Worm (Caenorhabditis elegans) whole organism, L1 larva: ENCODE measurements around the gene F40F8.3.

Experiments
- C16A3.4 ChIP-seq: fragments of 150-350 bp; optimal IDR thresholded peaks from 2 replicates; lab custom pipeline; 2014; ENCODE audit warnings: missing biosample characterization, missing genetic modification characterization
- aly-2 ChIP-seq: fragments of 150-350 bp; optimal IDR thresholded peaks from 2 replicates; lab custom pipeline; 2014; ENCODE audit warnings: missing biosample characterization, missing genetic modification characterization
- ama-1 ChIP-seq: fragments of 150-350 bp; optimal IDR thresholded peaks from 2 replicates; lab custom pipeline; 2014
- ces-1 ChIP-seq: fragments of 150-350 bp; optimal IDR thresholded peaks from 2 replicates; lab custom pipeline; 2014; ENCODE audit warnings: missing biosample characterization, missing genetic modification reagents, missing genetic modification characterization
- efl-1 ChIP-seq, 4 experiments: fragments of 150-350 bp; optimal IDR thresholded peaks in 3 of 4; peaks in 1 of 4; 1 replicate in 1 of 4; 2 replicates in 3 of 4; lab custom pipeline; 2014; ENCODE audit warnings: missing biosample characterization in 2 of 4, missing genetic modification characterization in 2 of 4, missing genetic modification reagents in 2 of 4
- efl-3 ChIP-seq: fragments of 200-800 bp; sonication (Bioruptor generic); optimal IDR thresholded peaks from 2 replicates; lab custom pipeline; 2018; ENCODE audit warnings: mild to moderate bottlenecking, missing genetic modification characterization, missing compliant biosample characterization
- egl-27 ChIP-seq, 2 experiments: fragments of 150-350 bp in 1 of 2; sonication (generic microtip); optimal IDR thresholded peaks; 3 replicates each; lab custom pipeline; 2017 to 2018; ENCODE audit warnings: missing biosample characterization in 2 of 2, missing genetic modification characterization in 2 of 2, missing genetic modification reagents in 2 of 2
- fkh-10 ChIP-seq: sonication (generic microtip); optimal IDR thresholded peaks from 2 replicates; lab custom pipeline; 2017; ENCODE audit warnings: missing biosample characterization, missing genetic modification reagents, missing genetic modification characterization
- fkh-4 ChIP-seq: sonication (generic microtip); optimal IDR thresholded peaks from 2 replicates; lab custom pipeline; 2016; ENCODE audit warnings: missing compliant biosample characterization, missing genetic modification characterization, borderline replicate concordance
- hlh-4 ChIP-seq: sonication (generic microtip); optimal IDR thresholded peaks from 2 replicates; lab custom pipeline; 2016; ENCODE audit warnings: mild to moderate bottlenecking, missing genetic modification characterization, missing compliant biosample characterization
- irx-1 ChIP-seq: sonication (generic microtip); optimal IDR thresholded peaks from 2 replicates; lab custom pipeline; 2016; ENCODE audit warnings: missing genetic modification characterization, missing compliant biosample characterization
- lin-13 ChIP-seq: fragments of 150-350 bp; optimal IDR thresholded peaks from 2 replicates; lab custom pipeline; 2014; ENCODE audit warnings: missing biosample characterization, missing genetic modification reagents, missing genetic modification characterization
- lin-14 ChIP-seq: fragments of 200-800 bp; sonication (Bioruptor generic); optimal IDR thresholded peaks from 2 replicates; lab custom pipeline; 2018; ENCODE audit warnings: mild to moderate bottlenecking, missing genetic modification characterization, moderate library complexity, missing compliant biosample characterization
- lin-15B ChIP-seq: fragments of 150-350 bp; sonication (generic microtip); optimal IDR thresholded peaks from 3 replicates; lab custom pipeline; 2014; ENCODE audit warnings: missing biosample characterization, missing genetic modification characterization
- lin-35 ChIP-seq, 2 experiments: fragments of 150-350 bp; optimal IDR thresholded peaks; 2 replicates each; lab custom pipeline; 2014; ENCODE audit warnings: missing biosample characterization in 2 of 2, missing genetic modification characterization in 2 of 2, missing genetic modification reagents in 2 of 2
- lin-39 ChIP-seq: fragments of 150-350 bp; optimal IDR thresholded peaks from 2 replicates; lab custom pipeline; 2014; ENCODE audit warnings: missing biosample characterization, missing genetic modification reagents, missing genetic modification characterization
- lir-3 ChIP-seq: sonication (generic microtip); optimal IDR thresholded peaks from 2 replicates; lab custom pipeline; 2016; ENCODE audit warnings: mild to moderate bottlenecking, missing genetic modification characterization, moderate library complexity, missing compliant biosample characterization; ENCODE audit not compliant: poor library complexity
- mef-2 ChIP-seq: fragments of 150-350 bp; optimal IDR thresholded peaks from 2 replicates; lab custom pipeline; 2014; ENCODE audit warnings: missing biosample characterization, missing genetic modification characterization
- nhr-20 ChIP-seq: sonication (generic microtip); optimal IDR thresholded peaks from 2 replicates; lab custom pipeline; 2016; ENCODE audit warnings: mild to moderate bottlenecking, missing genetic modification characterization, missing compliant biosample characterization
- nhr-28 ChIP-seq: fragments of 150-350 bp; optimal IDR thresholded peaks from 2 replicates; lab custom pipeline; 2014; ENCODE audit warnings: missing biosample characterization, missing genetic modification characterization
- nhr-47 ChIP-seq: sonication (generic microtip); optimal IDR thresholded peaks from 2 replicates; lab custom pipeline; 2016; ENCODE audit warnings: mild to moderate bottlenecking, missing genetic modification characterization, moderate library complexity, missing compliant biosample characterization
- nhr-71 ChIP-seq: sonication (generic microtip); optimal IDR thresholded peaks from 2 replicates; lab custom pipeline; 2016; ENCODE audit warnings: mild to moderate bottlenecking, missing genetic modification characterization, moderate library complexity, missing compliant biosample characterization
- nhr-84 ChIP-seq: sonication (generic microtip); optimal IDR thresholded peaks from 2 replicates; lab custom pipeline; 2017; ENCODE audit warnings: missing biosample characterization, missing genetic modification characterization
- pag-3 ChIP-seq: sonication (generic microtip); optimal IDR thresholded peaks from 2 replicates; lab custom pipeline; 2017; ENCODE audit warnings: missing genetic modification characterization, mild to moderate bottlenecking, missing compliant biosample characterization, antibody characterized with exemption, borderline replicate concordance; ENCODE audit not compliant: insufficient read depth
- sup-37 ChIP-seq: fragments of 200-800 bp; sonication (Bioruptor generic); optimal IDR thresholded peaks from 2 replicates; lab custom pipeline; 2018; ENCODE audit warnings: mild to moderate bottlenecking, missing genetic modification characterization, missing compliant biosample characterization
- tbx-2 ChIP-seq: sonication (generic microtip); optimal IDR thresholded peaks from 2 replicates; lab custom pipeline; 2016; ENCODE audit warnings: missing genetic modification characterization, missing compliant biosample characterization
- tlp-1 ChIP-seq: fragments of 150-350 bp; optimal IDR thresholded peaks from 2 replicates; lab custom pipeline; 2014; ENCODE audit warnings: missing biosample characterization, missing genetic modification characterization
- unc-62 ChIP-seq: fragments of 150-350 bp; optimal IDR thresholded peaks from 2 replicates; lab custom pipeline; 2014; ENCODE audit warnings: missing biosample characterization, missing genetic modification reagents, missing genetic modification characterization
- unc-86 ChIP-seq: sonication (generic microtip); optimal IDR thresholded peaks from 2 replicates; lab custom pipeline; 2016; ENCODE audit warnings: missing genetic modification characterization, missing compliant biosample characterization
- xbp-1 ChIP-seq: sonication (generic microtip); optimal IDR thresholded peaks from 2 replicates; lab custom pipeline; 2016; ENCODE audit warnings: missing genetic modification characterization, missing compliant biosample characterization
- zip-4 ChIP-seq: fragments of 200-800 bp; sonication (Bioruptor generic); optimal IDR thresholded peaks from 2 replicates; lab custom pipeline; 2018; ENCODE audit warnings: mild to moderate bottlenecking, missing genetic modification characterization, moderate library complexity, missing compliant biosample characterization
- ztf-11 ChIP-seq, 2 experiments: sonication (generic microtip); optimal IDR thresholded peaks; 2 replicates each; lab custom pipeline; 2016 to 2017; ENCODE audit warnings: missing genetic modification characterization in 2 of 2, missing biosample characterization in 1 of 2, missing compliant biosample characterization in 1 of 2
- ztf-4 ChIP-seq: fragments of 150-350 bp; optimal IDR thresholded peaks from 2 replicates; lab custom pipeline; 2014; ENCODE audit warnings: missing biosample characterization, missing genetic modification characterization

Gene F40F8.3

ce11 chrII:11105981-11106711 lies 22.9 kb upstream of the F40F8.3 start, which contains the start of gene nasp-1 (continued):
- TF ChIP-seq xbp-1 (tag; lab: Kevin White, UChicago) (no peak), zip-4 (GFP tag; lab: Kevin White, UChicago) (no peak), aly-2 (no peak)

- TF ChIP-seq tbx-2 (tag; lab: Kevin White, UChicago) (no peak), unc-86 (tag; lab: Kevin White, UChicago) (no peak), mef-2 (tag; lab: Kevin White, UChicago) (no peak), ama-1 (lab: Kevin White, UChicago) (no peak), egl-27 (tag; optimal IDR thresholded peaks at IDR 0.05; lab: Kevin White, UChicago) (no peak), C16A3.4 (tag; lab: Kevin White, UChicago) (no peak), sup-37 (GFP tag; lab: Kevin White, UChicago) (no peak), lin-13 (GFP tag; lab: Kevin White, UChicago) (no peak), nhr-47 (no peak), hlh-4 (tag; lab: Kevin White, UChicago) (no peak), fkh-10 (no peak), zip-4 (GFP tag; lab: Kevin White, UChicago) (no peak), pag-3 (tag; lab: Kevin White, UChicago) (no peak), irx-1 (tag; lab: Kevin White, UChicago) (no peak)
Measured at ce11 chrII:11107828-11108227, 21.3 kb upstream of the F40F8.3 start, which contains the start of gene apc-17. Gene apc-17, plus strand, starts transcription at chrII:11108128.

DNA sequence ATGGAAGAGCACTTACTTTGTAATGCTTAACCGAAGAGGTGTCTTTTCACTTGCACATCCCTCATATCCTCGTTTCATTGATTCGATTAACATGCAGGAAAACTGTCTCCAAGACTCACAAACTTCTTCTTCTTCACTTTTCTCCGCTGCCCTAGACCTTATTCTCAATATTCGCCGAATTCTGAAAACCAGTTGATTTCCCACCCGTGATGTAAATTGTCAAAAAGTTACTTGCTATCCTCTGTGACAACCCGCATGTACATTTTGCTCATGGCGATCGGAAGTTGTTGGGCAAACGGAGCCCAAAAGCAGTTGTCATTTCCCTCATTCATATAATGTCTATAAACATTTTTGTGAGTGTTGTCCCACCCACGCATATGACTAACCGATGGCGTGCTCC lies 18.7 kb upstream of the F40F8.3 start:
- TF ChIP-seq tbx-2 (tag; lab: Kevin White, UChicago) (no peak), nhr-47 (no peak), efl-3 (GFP tag; lab: Kevin White, UChicago) (no peak), nhr-28 (tag; lab: Kevin White, UChicago) (no peak), fkh-4 (tag; lab: Kevin White, UChicago) (no peak), lin-39 (tag; lab: Kevin White, UChicago) (no peak), efl-1 (optimal IDR thresholded peaks at IDR 0.05; lab: Kevin White, UChicago) (no peak), efl-1 (GFP tag; optimal IDR thresholded peaks at IDR 0.05 in 1 of 2; lab: Kevin White, UChicago) (no peak), nhr-84 (tag; lab: Kevin White, UChicago) (no peak), zip-4 (GFP tag; lab: Kevin White, UChicago) (no peak), unc-62 (GFP tag; lab: Kevin White, UChicago) (no peak), ztf-4 (tag; lab: Kevin White, UChicago) (no peak), lin-35 (GFP tag; optimal IDR thresholded peaks at IDR 0.05; lab: Kevin White, UChicago) (no peak)

- TF ChIP-seq lin-15B (tag; lab: Kevin White, UChicago) (no peak), nhr-71 (tag; lab: Kevin White, UChicago) (peak; percentile 18), fkh-10 (peak; percentile 7), lin-14 (GFP tag; lab: Kevin White, UChicago) (peak; percentile 57), unc-86 (tag; lab: Kevin White, UChicago) (peak; percentile 21)
Measured at ce11 chrII:11111107-11111506, 18.0 kb upstream of the F40F8.3 start, which contains the start of gene glb-4. Gene glb-4, minus strand, starts transcription at chrII:11111207.

DNA sequence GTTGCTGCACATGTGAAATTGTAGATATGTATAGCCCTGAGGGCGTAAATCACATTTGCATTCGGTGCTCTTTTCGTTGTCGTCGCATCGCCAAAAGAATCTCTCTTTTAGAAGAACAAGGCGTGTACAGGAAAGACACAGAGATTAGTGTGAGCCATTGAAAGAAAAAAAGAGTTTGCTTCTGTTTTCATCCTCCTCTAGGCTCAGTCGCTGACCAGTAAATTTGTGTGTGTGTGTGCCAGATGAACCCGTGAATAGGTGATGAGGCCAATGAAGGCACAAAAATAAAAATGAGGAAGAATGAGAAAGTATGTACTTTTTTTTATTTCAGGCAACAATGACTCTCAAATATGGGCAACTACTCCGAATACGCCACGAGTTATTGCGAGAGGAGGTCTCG lies 16.7 kb upstream of the F40F8.3 start, which contains the start of gene mat-2:
Gene mat-2, plus strand, starts transcription at position 301 of the 400 bp plus-strand sequence.
- TF ChIP-seq ces-1 (no peak), nhr-20 (tag; lab: Kevin White, UChicago) (no peak), ztf-11 (tag; optimal IDR thresholded peaks at IDR 0.05; lab: Kevin White, UChicago) (no peak), efl-1 (optimal IDR thresholded peaks at IDR 0.05; lab: Kevin White, UChicago) (no peak), efl-1 (GFP tag; optimal IDR thresholded peaks at IDR 0.05 in 1 of 2; lab: Kevin White, UChicago) (peak in 1 of 2 experiments; percentile 68), tlp-1 (tag; lab: Kevin White, UChicago) (no peak), lir-3 (no peak)
- TF ChIP-seq, all 84 proteins: peak for 1
